Worm (Caenorhabditis elegans) whole organism, dauer: ENCODE data around the gene klf-1.

Experiments
- unc-62 ChIP-seq: sonication (generic microtip); optimal IDR thresholded peaks from 2 replicates; lab custom pipeline; 2017; ENCODE audit warnings: missing biosample characterization, missing genetic modification reagents, missing genetic modification characterization

klf-1 gene

DNA sequence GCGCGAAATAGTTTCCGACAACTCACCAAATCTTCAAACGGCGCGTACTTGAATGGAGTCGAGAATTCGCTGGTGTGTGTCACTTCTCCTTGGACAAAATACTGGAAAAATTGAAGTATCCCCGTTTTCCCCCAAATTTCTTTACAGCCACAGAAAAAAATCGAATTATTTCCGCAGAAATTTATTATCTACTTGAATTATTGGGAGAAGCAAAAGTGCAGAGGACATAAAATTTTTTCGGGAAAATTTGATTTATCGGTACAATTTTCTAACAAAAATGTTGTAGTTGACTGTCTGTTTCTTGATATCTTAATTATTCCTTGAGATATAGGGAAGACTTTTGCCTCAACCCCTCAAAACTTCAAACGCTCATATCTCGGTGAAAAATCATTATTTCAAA lies 48.4 kb downstream of the klf-1 start, which contains the start of gene R10F2.4:
TSS of gene R10F2.4 (minus strand) at position 101 of the 400 bp plus-strand sequence.
- TF ChIP-seq unc-62 (GFP tag; lab: Kevin White, UChicago): no peak

DNA sequence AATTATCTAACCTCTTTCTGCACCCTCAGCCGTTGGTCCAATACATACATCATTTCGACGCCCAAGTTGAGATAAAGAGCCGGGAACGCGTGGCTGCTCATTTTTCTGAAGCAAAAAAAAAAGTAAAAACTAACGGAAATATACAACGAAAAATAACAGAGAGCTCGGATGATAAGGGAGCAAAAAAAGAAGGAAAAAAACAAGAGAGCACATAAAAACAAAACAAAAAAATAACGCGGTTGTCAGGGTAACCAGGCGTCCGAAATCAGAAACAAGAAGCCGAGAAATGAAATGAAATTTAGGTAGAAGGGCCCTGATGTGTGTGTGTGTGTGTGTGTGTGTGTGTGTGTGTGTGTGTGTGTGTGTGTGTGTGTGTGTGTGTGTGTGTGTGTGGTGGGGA lies 50.0 kb downstream of the klf-1 start, which contains the start of gene R10F2.5:
TSS of gene R10F2.5 (minus strand) at position 101 of the 400 bp plus-strand sequence.
- TF ChIP-seq unc-62 (GFP tag; lab: Kevin White, UChicago): no peak
